Worm (Caenorhabditis elegans): Measurements from ENCODE around the gene F18E3.12.

DNA sequence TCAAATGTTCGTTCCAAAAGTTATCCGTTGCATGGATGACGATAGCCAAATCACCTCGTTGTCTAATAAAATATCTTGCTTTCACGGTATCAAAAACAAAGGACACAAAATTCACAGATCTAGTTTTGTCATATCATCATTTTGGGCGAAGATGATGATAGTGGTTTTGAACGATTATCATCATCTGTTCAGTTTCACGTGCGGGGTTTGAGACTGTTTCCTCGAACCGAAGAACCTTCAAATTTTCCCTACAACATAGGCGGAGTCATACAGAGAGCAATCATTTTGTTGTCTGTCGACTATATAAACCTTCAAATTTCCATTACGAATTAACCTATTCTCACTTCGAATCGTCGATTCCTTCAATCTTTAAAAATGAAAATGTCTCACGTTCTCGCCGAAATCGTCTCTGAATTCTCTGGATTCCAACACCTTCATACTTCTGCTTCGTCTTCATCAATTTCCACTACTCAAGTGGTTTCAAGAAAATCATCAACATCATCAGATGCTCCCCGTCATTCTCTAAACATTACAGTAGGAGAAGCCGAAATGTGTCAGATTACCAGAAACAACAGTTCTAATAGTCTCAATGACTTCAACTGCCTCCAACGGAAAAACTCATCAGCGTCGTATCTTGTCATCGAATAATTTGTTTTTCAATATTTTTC, 1.5 kb upstream of the F18E3.12 start, which contains the start of gene F18E3.11:
- TF ChIP-seq ama-1 (optimal IDR thresholded peaks at IDR 0.05), result no peak
- TF ChIP-seq sea-1 (GFP tag; conservative IDR thresholded peaks at IDR 0.05), result no peak
- TF ChIP-seq ceh-36 (tag; optimal IDR thresholded peaks at IDR 0.05), result no peak
- TF ChIP-seq pes-1 (GFP tag; IDR thresholded peaks at IDR 0.05), result no peak
- TF ChIP-seq hmbx-1 (tag; optimal IDR thresholded peaks at IDR 0.05), result no peak
- no peak for TF ChIP-seq tbx-11 (GFP tag; IDR thresholded peaks at IDR 0.05)
- TF ChIP-seq flt-1 (GFP tag; IDR thresholded peaks at IDR 0.05), result no peak
